Worm (Caenorhabditis elegans) whole organism, L1 larva: ENCODE measurements around the gene kgb-2.

Experiments used
- ama-1 ChIP-seq: fragments of 150-350 bp; optimal IDR thresholded peaks from 2 replicates; lab custom pipeline; 2014
- ceh-8 ChIP-seq: fragments of 200-800 bp; sonication (Bioruptor generic); optimal IDR thresholded peaks from 2 replicates; lab custom pipeline; 2018; ENCODE audit warnings: mild to moderate bottlenecking, missing genetic modification characterization, moderate library complexity, missing compliant biosample characterization
- egl-27 ChIP-seq, 2 experiments: fragments of 150-350 bp in 1 of 2; sonication (generic microtip); optimal IDR thresholded peaks; 3 replicates each; lab custom pipeline; 2017 to 2018; ENCODE audit warnings: missing biosample characterization in 2 of 2, missing genetic modification characterization in 2 of 2, missing genetic modification reagents in 2 of 2
- fkh-8 ChIP-seq: sonication (generic microtip); optimal IDR thresholded peaks from 2 replicates; lab custom pipeline; 2016; ENCODE audit warnings: mild to moderate bottlenecking, missing genetic modification characterization, missing compliant biosample characterization
- lin-39 ChIP-seq: fragments of 150-350 bp; optimal IDR thresholded peaks from 2 replicates; lab custom pipeline; 2014; ENCODE audit warnings: missing biosample characterization, missing genetic modification reagents, missing genetic modification characterization
- nhr-84 ChIP-seq: sonication (generic microtip); optimal IDR thresholded peaks from 2 replicates; lab custom pipeline; 2017; ENCODE audit warnings: missing biosample characterization, missing genetic modification characterization
- skn-1 ChIP-seq: fragments of 150-350 bp; optimal IDR thresholded peaks from 2 replicates; lab custom pipeline; 2014; ENCODE audit warnings: missing biosample characterization, missing genetic modification characterization
- ztf-11 ChIP-seq, 2 experiments: sonication (generic microtip); optimal IDR thresholded peaks; 2 replicates each; lab custom pipeline; 2016 to 2017; ENCODE audit warnings: missing genetic modification characterization in 2 of 2, missing biosample characterization in 1 of 2, missing compliant biosample characterization in 1 of 2

ce11 chrIV:3652223-3652622 lies 45.6 kb downstream of the kgb-2 start:
- TF ChIP-seq ceh-8 (GFP tag; lab: Kevin White, UChicago), result no peak
- no peak for TF ChIP-seq egl-27 (tag; optimal IDR thresholded peaks at IDR 0.05; lab: Kevin White, UChicago)
- TF ChIP-seq lin-39 (tag; lab: Kevin White, UChicago), result no peak
- no peak for TF ChIP-seq nhr-84 (tag; lab: Kevin White, UChicago)
- no peak for TF ChIP-seq ama-1
- TF ChIP-seq fkh-8 (tag; lab: Kevin White, UChicago), result no peak
- no peak for TF ChIP-seq ztf-11 (tag; optimal IDR thresholded peaks at IDR 0.05; lab: Kevin White, UChicago)
- no peak for TF ChIP-seq skn-1 (tag; lab: Kevin White, UChicago)
